Worm (Caenorhabditis elegans) whole organism, L3 larva: ENCODE results near the gene chil-24.
"Not testable (repeated sequence)": the region's sequence is repeated elsewhere in the genome, so short reads cannot be mapped to it uniquely, and the experiment has no call there.

Experiments
- ZK546.5 ChIP-seq: sonication (generic microtip); optimal IDR thresholded peaks from 2 replicates; lab custom pipeline; 2017; ENCODE audit warnings: missing biosample characterization, missing genetic modification characterization
- aly-2 ChIP-seq: fragments of 150-350 bp; optimal IDR thresholded peaks from 2 replicates; lab custom pipeline; 2014; ENCODE audit warnings: missing biosample characterization, missing genetic modification characterization
- ama-1 ChIP-seq: fragments of 150-350 bp; optimal IDR thresholded peaks from 2 replicates; lab custom pipeline; 2018
- ceh-16 ChIP-seq: sonication (generic microtip); optimal IDR thresholded peaks from 2 replicates; lab custom pipeline; 2017; ENCODE audit warnings: missing biosample characterization, missing genetic modification characterization
- ceh-9 ChIP-seq: sonication (generic microtip); optimal IDR thresholded peaks from 2 replicates; lab custom pipeline; 2018; ENCODE audit warnings: missing biosample characterization, missing genetic modification characterization
- egl-27 ChIP-seq: sonication (generic microtip); optimal IDR thresholded peaks from 4 replicates; lab custom pipeline; 2017; ENCODE audit warnings: missing biosample characterization, missing genetic modification reagents, missing genetic modification characterization
- elt-1 ChIP-seq: fragments of 150-350 bp; optimal IDR thresholded peaks from 2 replicates; lab custom pipeline; 2014; ENCODE audit warnings: missing biosample characterization, missing genetic modification characterization
- elt-2 ChIP-seq: sonication (generic microtip); optimal IDR thresholded peaks from 2 replicates; lab custom pipeline; 2016; ENCODE audit warnings: missing genetic modification reagents, mild to moderate bottlenecking, missing genetic modification characterization, missing compliant biosample characterization
- elt-3 ChIP-seq, 3 experiments: fragments of 150-350 bp in 1 of 3; sonication (generic microtip) in 2 of 3; optimal IDR thresholded peaks; 2 replicates in 2 of 3; 4 replicates in 1 of 3; lab custom pipeline; 2014 to 2017; ENCODE audit warnings: missing biosample characterization in 3 of 3, missing genetic modification characterization in 3 of 3
- eor-1 ChIP-seq, 2 experiments: fragments of 150-350 bp; optimal IDR thresholded peaks; 2 replicates each; lab custom pipeline; 2014 to 2018; ENCODE audit warnings: missing biosample characterization in 2 of 2, missing genetic modification characterization in 2 of 2
- fkh-10 ChIP-seq: sonication (generic microtip); optimal IDR thresholded peaks from 2 replicates; lab custom pipeline; 2017; ENCODE audit warnings: missing biosample characterization, missing genetic modification reagents, missing genetic modification characterization
- fkh-2 ChIP-seq: fragments of 150-350 bp; optimal IDR thresholded peaks from 2 replicates; lab custom pipeline; 2014; ENCODE audit warnings: missing biosample characterization, missing genetic modification reagents, missing genetic modification characterization
- fos-1 ChIP-seq: fragments of 150-350 bp; optimal IDR thresholded peaks from 2 replicates; lab custom pipeline; 2014; ENCODE audit warnings: missing biosample characterization, missing genetic modification characterization
- jun-1 ChIP-seq: fragments of 150-350 bp; optimal IDR thresholded peaks from 2 replicates; lab custom pipeline; 2014; ENCODE audit warnings: missing biosample characterization, missing genetic modification reagents, missing genetic modification characterization
- lin-15B ChIP-seq: fragments of 150-350 bp; optimal IDR thresholded peaks from 2 replicates; lab custom pipeline; 2014; ENCODE audit warnings: missing biosample characterization, missing genetic modification characterization
- mdl-1 ChIP-seq: fragments of 150-350 bp; optimal IDR thresholded peaks from 2 replicates; lab custom pipeline; 2014; ENCODE audit warnings: missing biosample characterization, missing genetic modification characterization
- mml-1 ChIP-seq: fragments of 150-350 bp; sonication (generic microtip); optimal IDR thresholded peaks from 3 replicates; lab custom pipeline; 2014; ENCODE audit warnings: missing biosample characterization, missing genetic modification characterization
- nfya-1 ChIP-seq: sonication (generic microtip); optimal IDR thresholded peaks from 2 replicates; lab custom pipeline; 2017; ENCODE audit warnings: missing genetic modification characterization, mild to moderate bottlenecking, missing compliant biosample characterization, antibody characterized with exemption, moderate library complexity; ENCODE audit not compliant: insufficient read depth
- nhr-67 ChIP-seq: fragments of 150-350 bp; optimal IDR thresholded peaks from 2 replicates; lab custom pipeline; 2014; ENCODE audit warnings: missing biosample characterization, missing genetic modification characterization
- nhr-76 ChIP-seq: fragments of 150-350 bp; sonication (generic microtip); optimal IDR thresholded peaks from 5 replicates; lab custom pipeline; 2014; ENCODE audit warnings: missing biosample characterization, missing genetic modification characterization
- nhr-77 ChIP-seq: fragments of 150-350 bp; optimal IDR thresholded peaks from 2 replicates; lab custom pipeline; 2014; ENCODE audit warnings: missing biosample characterization, missing genetic modification characterization
- pqm-1 ChIP-seq: fragments of 150-350 bp; optimal IDR thresholded peaks from 2 replicates; lab custom pipeline; 2017; ENCODE audit warnings: missing biosample characterization, missing genetic modification characterization, inconsistent platforms
- skn-1 ChIP-seq: fragments of 150-350 bp; optimal IDR thresholded peaks from 2 replicates; lab custom pipeline; 2014; ENCODE audit warnings: missing biosample characterization, missing genetic modification characterization
- tbx-2 ChIP-seq: sonication (generic microtip); optimal IDR thresholded peaks from 2 replicates; lab custom pipeline; 2016; ENCODE audit warnings: mild to moderate bottlenecking, missing genetic modification characterization, missing compliant biosample characterization
- unc-39 ChIP-seq: sonication (generic microtip); optimal IDR thresholded peaks from 4 replicates; lab custom pipeline; 2017; ENCODE audit warnings: missing biosample characterization, missing genetic modification characterization
- unc-62 ChIP-seq: fragments of 150-350 bp; sonication (generic microtip); optimal IDR thresholded peaks from 4 replicates; lab custom pipeline; 2014; ENCODE audit warnings: missing biosample characterization, missing genetic modification reagents, missing genetic modification characterization
- zag-1 ChIP-seq: fragments of 150-350 bp; optimal IDR thresholded peaks from 2 replicates; lab custom pipeline; 2014; ENCODE audit warnings: missing biosample characterization, missing genetic modification characterization
- ztf-4 ChIP-seq: fragments of 150-350 bp; optimal IDR thresholded peaks from 2 replicates; lab custom pipeline; 2014; ENCODE audit warnings: missing biosample characterization, missing genetic modification characterization

Gene chil-24

DNA sequence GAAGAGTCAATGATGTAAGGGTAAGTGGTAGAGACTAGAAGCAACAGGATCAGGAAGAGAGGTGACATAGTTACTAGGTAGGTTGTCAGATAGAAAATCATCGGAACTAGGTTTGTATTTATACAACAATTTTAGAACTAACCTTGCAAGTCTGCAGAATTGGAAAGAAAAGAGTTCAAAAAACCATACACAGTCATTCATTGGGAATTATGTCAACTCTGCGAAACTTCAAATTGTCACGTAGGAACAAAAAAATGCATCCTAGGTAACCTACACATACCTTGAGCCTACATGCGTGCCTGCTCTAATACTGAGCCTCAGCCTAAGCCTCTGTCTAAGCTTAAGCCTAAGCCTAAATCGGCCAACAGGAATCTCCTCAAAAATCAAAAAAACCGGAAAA, 2.6 kb upstream of the chil-24 start, which contains the start of gene ins-19:
Gene ins-19, minus strand, starts transcription at position 101 of the 400 bp plus-strand sequence.
- TF ChIP-seq ceh-9: no peak
- TF ChIP-seq unc-62 (GFP tag; lab: Kevin White, UChicago): no peak
- no peak for TF ChIP-seq eor-1 (tag; optimal IDR thresholded peaks at IDR 0.05; lab: Kevin White, UChicago)
- TF ChIP-seq nhr-67 (tag; lab: Kevin White, UChicago): no peak
- TF ChIP-seq elt-3 (tag; optimal IDR thresholded peaks at IDR 0.05; lab: Kevin White, UChicago): no peak
- TF ChIP-seq nhr-76 (tag; lab: Kevin White, UChicago): no peak
- TF ChIP-seq nfya-1 (tag; lab: Kevin White, UChicago): no peak
- no peak for TF ChIP-seq pqm-1 (tag; lab: Kevin White, UChicago)
- TF ChIP-seq elt-1 (tag; lab: Kevin White, UChicago): no peak
- no peak for TF ChIP-seq ztf-4
- no peak for TF ChIP-seq unc-39
- TF ChIP-seq ceh-16 (tag; lab: Kevin White, UChicago): no peak
- TF ChIP-seq tbx-2 (tag; lab: Kevin White, UChicago): no peak
- no peak for TF ChIP-seq aly-2 (tag; lab: Kevin White, UChicago)
- no peak for TF ChIP-seq egl-27
- TF ChIP-seq jun-1 (tag; lab: Kevin White, UChicago): no peak
- no peak for TF ChIP-seq elt-2 (tag; lab: Kevin White, UChicago)
- no peak for TF ChIP-seq ama-1 (lab: Kevin White, UChicago)
- TF ChIP-seq fkh-10: no peak
- no peak for TF ChIP-seq fkh-2 (tag; lab: Kevin White, UChicago)

DNA sequence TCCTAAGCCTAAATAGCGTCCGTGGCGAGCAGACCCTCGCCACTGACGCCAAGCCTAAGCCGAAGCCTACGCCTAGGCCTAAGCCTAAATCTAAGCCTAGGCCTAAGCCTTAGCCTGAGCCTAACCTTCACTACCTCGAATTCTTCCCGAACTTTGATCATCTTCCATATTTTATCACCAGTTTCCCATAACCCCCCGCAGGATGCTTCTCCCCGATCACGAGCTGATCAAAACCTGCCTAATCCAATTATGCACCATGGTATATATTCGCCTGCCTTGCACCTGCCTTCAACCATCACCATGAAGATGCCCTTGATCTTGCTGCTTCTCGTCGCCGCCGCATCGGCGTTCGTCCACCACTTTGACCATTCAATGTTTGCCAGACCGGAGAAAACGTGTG, 2.2 kb upstream of the chil-24 start, which contains the start of gene ins-31:
Gene ins-31, plus strand, starts transcription at position 301 of the 400 bp plus-strand sequence.
- TF ChIP-seq ztf-4; zag-1 (tag; lab: Kevin White, UChicago); lin-15B: not testable (repeated sequence)
- TF ChIP-seq, all 47 proteins: peak for 0; not testable (repeated sequence) for 47

DNA sequence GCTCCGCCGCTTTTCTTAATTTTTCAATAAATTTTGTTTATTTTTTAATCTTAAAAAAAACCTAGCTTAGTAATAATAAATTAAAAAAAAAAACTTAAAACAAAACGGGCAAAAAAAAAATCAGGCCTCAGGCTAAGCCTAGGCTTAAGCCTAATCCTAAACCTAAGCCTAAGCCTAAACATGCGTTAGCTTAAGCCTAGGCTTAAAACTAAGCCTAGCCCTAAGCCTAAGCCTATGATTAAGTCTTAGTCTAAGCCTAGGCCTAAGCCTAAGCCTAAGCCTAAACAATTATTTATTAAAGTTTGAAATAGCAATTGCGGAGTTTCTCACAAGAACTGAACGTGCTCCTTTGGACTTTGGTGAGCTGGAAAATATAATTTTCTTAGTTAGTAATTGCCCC, 6.3 kb downstream of the chil-24 start:
- no peak for TF ChIP-seq ceh-16 (tag; lab: Kevin White, UChicago)
- TF ChIP-seq, all 47 proteins: peak for 0

DNA sequence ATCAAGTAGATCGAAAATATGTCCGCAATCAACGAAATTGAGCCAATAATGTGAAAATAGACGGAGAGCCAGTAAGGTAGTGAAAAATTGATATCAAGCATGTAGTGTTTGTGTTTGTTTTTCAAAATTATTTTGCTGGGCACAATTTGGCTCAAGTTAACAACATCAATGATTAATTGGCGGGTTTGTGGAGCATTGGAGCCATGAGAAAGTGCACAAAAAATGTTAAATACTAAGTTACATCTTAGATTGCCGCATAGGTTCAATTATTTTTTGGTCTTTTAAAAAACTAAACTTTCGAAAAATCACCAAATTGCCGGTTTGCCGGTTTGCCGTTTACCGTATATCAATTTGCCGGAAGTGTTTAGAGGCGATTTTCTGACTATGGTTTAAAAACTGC, 8.8 kb downstream of the chil-24 start, which contains the start of gene sri-54:
Gene sri-54, minus strand, starts transcription at position 101 of the 400 bp plus-strand sequence.
- TF ChIP-seq eor-1 (tag; optimal IDR thresholded peaks at IDR 0.05; lab: Kevin White, UChicago) (no peak), mml-1 (tag; lab: Kevin White, UChicago) (no peak)

DNA sequence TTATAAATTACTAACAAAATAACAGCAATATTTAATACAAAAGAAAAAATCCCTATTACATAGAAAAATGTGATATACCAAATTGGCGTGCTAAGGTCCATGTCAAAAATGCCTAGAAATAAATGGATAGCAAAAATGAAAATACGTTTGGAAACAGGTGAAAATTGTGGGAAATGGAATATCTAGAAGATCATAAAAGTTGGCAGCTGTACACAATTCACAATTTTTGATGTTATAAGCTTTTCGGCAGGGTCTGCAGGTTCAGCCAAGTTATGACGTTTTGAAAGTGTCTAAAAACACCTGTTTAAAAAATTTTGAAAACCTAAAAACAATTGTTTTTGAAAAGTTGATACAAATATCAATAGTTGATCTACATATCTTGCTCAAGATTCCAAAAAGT, 13.9 kb downstream of the chil-24 start, which contains the start of gene sri-42:
Gene sri-42, minus strand, starts transcription at position 101 of the 400 bp plus-strand sequence.
- TF ChIP-seq fos-1 (tag; lab: Kevin White, UChicago); ZK546.5 (tag; lab: Kevin White, UChicago); ama-1 (lab: Kevin White, UChicago): not testable (repeated sequence)

DNA sequence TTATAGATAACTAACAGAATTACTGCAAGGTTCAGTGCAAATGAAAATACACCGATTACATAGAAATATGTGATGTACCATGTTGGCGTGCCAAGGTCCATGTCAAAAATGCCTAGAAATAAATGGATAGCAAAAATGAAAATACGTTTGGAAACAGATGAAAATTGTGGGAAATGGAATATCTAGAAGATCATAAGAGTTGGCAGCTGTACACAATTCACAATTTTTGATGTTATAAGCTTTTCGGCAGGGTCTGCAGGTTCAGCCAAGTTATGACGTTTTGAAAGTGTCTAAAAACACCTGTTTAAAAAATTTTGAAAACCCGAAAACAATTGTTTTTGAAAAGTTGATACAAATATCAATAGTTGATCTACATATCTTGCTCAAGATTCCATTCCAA, 15.6 kb downstream of the chil-24 start, which contains the start of gene sri-43:
Gene sri-43, minus strand, starts transcription at position 101 of the 400 bp plus-strand sequence.
- not testable (repeated sequence) for TF ChIP-seq unc-62 (GFP tag; lab: Kevin White, UChicago); mdl-1 (tag; lab: Kevin White, UChicago); nhr-77

DNA sequence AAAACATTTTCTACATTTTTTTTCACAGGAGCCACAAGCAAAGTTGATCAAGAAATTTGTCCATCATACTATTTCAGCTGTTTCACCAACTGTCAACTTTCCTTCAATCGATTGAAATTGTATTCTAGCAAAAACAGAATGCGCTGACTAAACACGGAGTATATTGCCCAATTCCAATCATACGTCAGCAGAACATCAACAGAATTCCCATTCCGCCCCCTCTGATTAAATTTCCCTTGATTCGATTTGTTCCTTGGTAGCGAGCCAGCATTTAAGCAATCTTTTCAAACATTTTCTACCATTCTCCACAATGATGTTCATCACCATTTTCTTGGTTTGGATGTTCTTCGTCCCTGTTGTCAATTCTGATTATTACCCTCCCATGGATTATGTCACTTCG, 16.9 kb downstream of the chil-24 start, which contains the start of gene T10D4.15:
Gene T10D4.15, plus strand, starts transcription at position 301 of the 400 bp plus-strand sequence.
- TF ChIP-seq skn-1 (tag; lab: Kevin White, UChicago): no peak
- TF ChIP-seq tbx-2 (tag; lab: Kevin White, UChicago): no peak
- no peak for TF ChIP-seq eor-1 (tag; optimal IDR thresholded peaks at IDR 0.05; lab: Kevin White, UChicago)
- no peak for TF ChIP-seq unc-62 (GFP tag; lab: Kevin White, UChicago)
